Fruit fly (Drosophila melanogaster): ENCODE results near the gene PGRP-LD.

Gene PGRP-LD

DNA sequence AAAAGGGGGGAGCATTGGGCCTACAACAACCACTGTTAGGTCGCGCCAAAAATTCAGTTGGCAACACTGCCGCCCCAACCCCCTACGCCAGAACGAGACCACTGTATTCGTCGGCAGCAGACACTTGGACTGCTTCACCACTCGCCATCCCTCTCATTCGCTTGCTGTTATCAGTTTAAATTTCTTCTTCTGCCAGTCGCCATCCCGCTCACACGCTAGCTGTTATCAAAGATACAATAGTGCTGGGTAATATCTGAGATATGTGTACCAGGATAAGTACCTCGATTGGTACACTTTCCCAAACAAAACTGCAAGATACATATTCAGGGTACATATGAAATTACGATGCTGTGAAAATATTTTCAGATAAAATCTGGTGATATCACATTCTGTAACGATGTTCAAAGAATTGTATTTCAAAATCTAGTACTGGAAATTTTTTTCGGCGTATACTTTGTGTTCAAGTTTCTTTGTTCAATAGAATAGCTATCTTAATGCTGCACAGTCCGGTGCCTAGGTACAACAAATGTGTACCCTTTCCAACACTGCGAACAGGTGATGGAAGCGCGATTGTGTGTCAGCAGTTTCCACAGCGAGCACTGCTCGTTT, 8.9 kb upstream of the PGRP-LD start (continued):
- peak; percentile 52 for TF ChIP-seq bbx (GFP tag; IDR thresholded peaks at IDR 0.05; ENCODE audit: partially characterized antibody)
- peak; percentile 73 for TF ChIP-seq CG7987 (GFP tag; optimal IDR thresholded peaks at IDR 0.05)
- TF ChIP-seq CG10565 (GFP tag; optimal IDR thresholded peaks at IDR 0.05) = peak; percentile 65

DNA sequence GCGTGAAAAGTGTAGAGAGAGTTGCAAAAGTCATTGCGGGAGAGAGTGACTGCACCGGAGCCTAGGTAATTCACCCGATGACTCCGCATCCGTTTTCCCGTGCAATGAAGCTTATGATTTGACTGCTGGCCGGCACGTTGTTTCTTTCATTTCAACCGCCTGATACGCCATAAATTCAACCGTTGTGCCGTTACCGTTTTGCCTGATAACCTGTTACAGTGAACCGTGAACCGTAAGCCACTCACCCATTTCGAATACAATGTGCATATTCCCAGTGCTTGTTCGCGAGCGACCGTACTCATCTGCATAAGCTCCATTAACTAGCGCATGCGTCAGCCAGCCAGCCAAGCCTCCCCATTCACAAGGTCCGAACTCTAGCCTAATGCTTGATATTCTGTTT, 5.1 kb upstream of the PGRP-LD start:
- peak; percentile 16 for TF ChIP-seq ewg (GFP tag; optimal IDR thresholded peaks at IDR 0.05)
- no peak for TF ChIP-seq Blimp-1 (GFP tag; optimal IDR thresholded peaks at IDR 0.05)

DNA sequence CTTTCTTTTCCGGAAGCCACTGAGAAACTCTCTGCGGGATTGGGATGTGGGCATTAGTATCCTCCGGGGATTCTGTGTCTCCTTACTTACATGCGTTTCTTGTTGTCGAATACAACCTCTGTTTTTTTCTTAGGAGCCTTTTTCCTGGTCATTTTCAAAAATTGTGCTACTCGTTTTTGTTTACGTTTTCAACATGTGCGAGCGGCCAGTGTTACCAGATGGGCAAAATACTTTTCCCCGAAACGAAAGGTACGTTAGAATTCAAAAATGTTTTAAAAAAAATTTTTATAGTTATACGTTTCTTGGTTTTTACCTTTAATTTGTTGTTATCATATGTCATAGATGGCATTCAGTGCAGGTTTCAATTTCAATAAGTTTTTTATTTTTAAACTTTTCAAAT, 2.7 kb upstream of the PGRP-LD start, which contains the start of gene vito:
Gene vito (minus strand): TSS at position 220 of the 400 bp plus-strand sequence.
- TF ChIP-seq Myb (GFP tag; optimal IDR thresholded peaks at IDR 0.05) = peak; percentile 90
- no peak for TF ChIP-seq HLH4C (GFP tag; IDR thresholded peaks at IDR 0.05; ENCODE audit: partially characterized antibody)
- TF ChIP-seq sob (GFP tag; IDR thresholded peaks at IDR 0.05) = no peak
- no peak for TF ChIP-seq H2.0 (GFP tag; IDR thresholded peaks at IDR 0.05)
- no peak for TF ChIP-seq CG9932 (GFP tag; IDR thresholded peaks at IDR 0.05)
- peak; percentile 15 for TF ChIP-seq CG9797 (GFP tag; optimal IDR thresholded peaks at IDR 0.05)
- TF ChIP-seq sr (GFP tag; IDR thresholded peaks at IDR 0.05) = no peak
- TF ChIP-seq danr (GFP tag; IDR thresholded peaks at IDR 0.05) = no peak
- no peak for TF ChIP-seq Adf1 (GFP tag; IDR thresholded peaks at IDR 0.05)
- TF ChIP-seq CG2199 (GFP tag; IDR thresholded peaks at IDR 0.05) = no peak
- TF ChIP-seq CG17829 (tag; optimal IDR thresholded peaks at IDR 0.05) = no peak
- TF ChIP-seq CG7928 (GFP tag; optimal IDR thresholded peaks at IDR 0.05) = no peak
- TF ChIP-seq MESR4 (GFP tag; optimal IDR thresholded peaks at IDR 0.05) = peak; percentile 18
- peak; percentile 10 for TF ChIP-seq stwl (tag; optimal IDR thresholded peaks at IDR 0.05)
- TF ChIP-seq pzg (GFP tag; optimal IDR thresholded peaks at IDR 0.05) = peak; percentile 16
- no peak for TF ChIP-seq CG12744 (GFP tag; optimal IDR thresholded peaks at IDR 0.05)
- no peak for TF ChIP-seq al (GFP tag; IDR thresholded peaks at IDR 0.05)
- no peak for TF ChIP-seq zf30C (GFP tag; optimal IDR thresholded peaks at IDR 0.05)
- TF ChIP-seq fru (optimal IDR thresholded peaks at IDR 0.05) = no peak
- no peak for TF ChIP-seq CG2889 (GFP tag; IDR thresholded peaks at IDR 0.05)
- no peak for TF ChIP-seq scrt (GFP tag; optimal IDR thresholded peaks at IDR 0.05)
- no peak for TF ChIP-seq unc-4 (GFP tag; IDR thresholded peaks at IDR 0.05; ENCODE audit: partially characterized antibody)
- peak; percentile 70 for TF ChIP-seq dm (GFP tag; optimal IDR thresholded peaks at IDR 0.05)
- peak; percentile 51 for TF ChIP-seq E2f2 (GFP tag; IDR thresholded peaks at IDR 0.05)
- no peak for TF ChIP-seq BEAF-32 (GFP tag; optimal IDR thresholded peaks at IDR 0.05)
- no peak for TF ChIP-seq Hr51 (GFP tag; optimal IDR thresholded peaks at IDR 0.05)
- no peak for TF ChIP-seq Mrtf (GFP tag; IDR thresholded peaks at IDR 0.05)
- no peak for TF ChIP-seq Dip3 (GFP tag; optimal IDR thresholded peaks at IDR 0.05)
- TF ChIP-seq CG10274 (GFP tag; optimal IDR thresholded peaks at IDR 0.05) = no peak
- no peak for TF ChIP-seq gsb-n (tag; optimal IDR thresholded peaks at IDR 0.05)
- no peak for TF ChIP-seq Drgx (GFP tag; IDR thresholded peaks at IDR 0.05)
- no peak for TF ChIP-seq az2 (GFP tag; optimal IDR thresholded peaks at IDR 0.05)
- no peak for TF ChIP-seq CG2129 (GFP tag; IDR thresholded peaks at IDR 0.05; ENCODE audit: partially characterized antibody)
- no peak for TF ChIP-seq nerfin-2 (GFP tag; IDR thresholded peaks at IDR 0.05; ENCODE audit: partially characterized antibody)
- no peak for TF ChIP-seq CG9876 (GFP tag; optimal IDR thresholded peaks at IDR 0.05)
- peak; percentile 28 for TF ChIP-seq YL-1 (GFP tag; optimal IDR thresholded peaks at IDR 0.05)
- TF ChIP-seq CG2116 (GFP tag; optimal IDR thresholded peaks at IDR 0.05) = no peak
- TF ChIP-seq phol (tag; optimal IDR thresholded peaks at IDR 0.05) = no peak
- TF ChIP-seq hth (optimal IDR thresholded peaks at IDR 0.05) = no peak
- no peak for TF ChIP-seq lov (optimal IDR thresholded peaks at IDR 0.05)
- no peak for TF ChIP-seq lov (GFP tag; IDR thresholded peaks at IDR 0.05)
- TF ChIP-seq MBD-R2 (GFP tag; IDR thresholded peaks at IDR 0.05) = peak; percentile 44; the same call in 1 of the 2 replicates
- TF ChIP-seq CG1603 (tag; optimal IDR thresholded peaks at IDR 0.05) = no peak
